Worm (Caenorhabditis elegans): ENCODE measurements around the gene T23F4.2.

The T23F4.2 gene

ce11 chrII:1127676-1128075 lies 35.7 kb upstream of the T23F4.2 start, which contains the start of gene taf-6.1:
Gene taf-6.1, plus strand, starts transcription at chrII:1127976.
- no peak for TF ChIP-seq skn-1 (tag; optimal IDR thresholded peaks at IDR 0.05)
- no peak for TF ChIP-seq fkh-2 (tag; optimal IDR thresholded peaks at IDR 0.05)
- TF ChIP-seq zag-1 (tag; optimal IDR thresholded peaks at IDR 0.05), result no peak
- TF ChIP-seq ceh-9 (tag; optimal IDR thresholded peaks at IDR 0.05), result no peak

ce11 chrII:1130241-1130640 lies 33.1 kb upstream of the T23F4.2 start:
- TF ChIP-seq skn-1 (tag; optimal IDR thresholded peaks at IDR 0.05), result no peak
- TF ChIP-seq jun-1 (tag; optimal IDR thresholded peaks at IDR 0.05), result no peak
- no peak for TF ChIP-seq tbx-2 (tag; optimal IDR thresholded peaks at IDR 0.05)
- TF ChIP-seq unc-62 (GFP tag; optimal IDR thresholded peaks at IDR 0.05), result no peak
- no peak for TF ChIP-seq fos-1 (tag; optimal IDR thresholded peaks at IDR 0.05)
- no peak for TF ChIP-seq ceh-28 (tag; optimal IDR thresholded peaks at IDR 0.05)
- no peak for TF ChIP-seq nhr-43 (tag; optimal IDR thresholded peaks at IDR 0.05; ENCODE audit: poor library complexity, severe bottlenecking)
- no peak for TF ChIP-seq ceh-9 (tag; optimal IDR thresholded peaks at IDR 0.05)
- no peak for TF ChIP-seq sea-2 (GFP tag; optimal IDR thresholded peaks at IDR 0.05)
- TF ChIP-seq aly-2 (tag; optimal IDR thresholded peaks at IDR 0.05), result no peak
- TF ChIP-seq nhr-28 (tag; optimal IDR thresholded peaks at IDR 0.05), result no peak
- no peak for TF ChIP-seq ama-1 (optimal IDR thresholded peaks at IDR 0.05)
- TF ChIP-seq nhr-77 (tag; optimal IDR thresholded peaks at IDR 0.05), result no peak
- no peak for TF ChIP-seq pha-4 (tag; optimal IDR thresholded peaks at IDR 0.05)
- TF ChIP-seq hmg-11 (tag; optimal IDR thresholded peaks at IDR 0.05), result no peak
- TF ChIP-seq nhr-67 (tag; optimal IDR thresholded peaks at IDR 0.05), result no peak

- no peak for TF ChIP-seq snpc-4 (tag; optimal IDR thresholded peaks at IDR 0.05)
- TF ChIP-seq nhr-28 (tag; optimal IDR thresholded peaks at IDR 0.05), result no peak
- TF ChIP-seq lin-15B (tag; optimal IDR thresholded peaks at IDR 0.05), result no peak
- no peak for TF ChIP-seq ama-1 (optimal IDR thresholded peaks at IDR 0.05)
- no peak for TF ChIP-seq nhr-11 (tag; optimal IDR thresholded peaks at IDR 0.05)
- TF ChIP-seq tbx-2 (tag; optimal IDR thresholded peaks at IDR 0.05), result no peak
- TF ChIP-seq nhr-43 (tag; optimal IDR thresholded peaks at IDR 0.05; ENCODE audit: poor library complexity, severe bottlenecking), result no peak
- no peak for TF ChIP-seq pha-4 (tag; optimal IDR thresholded peaks at IDR 0.05)
Observed at ce11 chrII:1131367-1131766, 32.0 kb upstream of the T23F4.2 start.

- no peak for TF ChIP-seq jun-1 (tag; optimal IDR thresholded peaks at IDR 0.05)
Observed at ce11 chrII:1131821-1132220, 31.6 kb upstream of the T23F4.2 start.

- TF ChIP-seq nhr-25 (tag; optimal IDR thresholded peaks at IDR 0.05) (no peak), sea-2 (GFP tag; optimal IDR thresholded peaks at IDR 0.05) (no peak), nhr-28 (tag; optimal IDR thresholded peaks at IDR 0.05) (no peak), fkh-10 (GFP tag; optimal IDR thresholded peaks at IDR 0.05) (no peak), nhr-237 (tag; optimal IDR thresholded peaks at IDR 0.05) (no peak), ztf-11 (tag; optimal IDR thresholded peaks at IDR 0.05) (no peak), ama-1 (optimal IDR thresholded peaks at IDR 0.05) (no peak), daf-12 (tag; optimal IDR thresholded peaks at IDR 0.05) (no peak), nhr-76 (tag; optimal IDR thresholded peaks at IDR 0.05) (no peak), snpc-4 (tag; optimal IDR thresholded peaks at IDR 0.05) (no peak)
Observed at ce11 chrII:1132750-1133149, 30.6 kb upstream of the T23F4.2 start.

DNA sequence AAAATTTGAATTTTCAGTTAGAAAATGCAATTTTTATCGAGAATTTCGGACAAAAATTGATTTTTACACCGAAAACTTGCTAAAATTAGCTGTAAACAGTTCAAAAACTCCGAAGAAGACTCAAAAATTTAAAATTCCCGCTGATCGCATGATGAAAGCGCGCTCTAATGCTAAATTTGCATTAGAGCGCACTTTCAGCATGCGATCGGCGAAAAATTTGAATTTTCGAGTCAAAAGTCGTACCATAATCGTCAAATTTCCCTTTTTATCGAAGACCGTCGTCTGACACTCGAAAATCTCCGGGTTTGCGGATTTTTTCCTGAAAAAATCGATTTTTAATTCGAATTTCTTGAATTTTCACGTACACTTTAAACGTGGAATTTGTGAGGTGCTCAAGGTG lies 30.1 kb upstream of the T23F4.2 start:
- no peak for TF ChIP-seq ceh-82 (tag; optimal IDR thresholded peaks at IDR 0.05)
- no peak for TF ChIP-seq nhr-43 (tag; optimal IDR thresholded peaks at IDR 0.05; ENCODE audit: poor library complexity, severe bottlenecking)
- no peak for TF ChIP-seq nhr-77 (tag; optimal IDR thresholded peaks at IDR 0.05)
- TF ChIP-seq aly-2 (tag; optimal IDR thresholded peaks at IDR 0.05), result no peak
- no peak for TF ChIP-seq nhr-28 (tag; optimal IDR thresholded peaks at IDR 0.05)
- TF ChIP-seq nhr-237 (tag; optimal IDR thresholded peaks at IDR 0.05), result no peak
- TF ChIP-seq nfya-1 (tag; optimal IDR thresholded peaks at IDR 0.05; ENCODE audit: insufficient read depth), result no peak
- no peak for TF ChIP-seq ama-1 (optimal IDR thresholded peaks at IDR 0.05)
- TF ChIP-seq hmg-11 (tag; optimal IDR thresholded peaks at IDR 0.05), result no peak
- TF ChIP-seq eor-1 (tag; optimal IDR thresholded peaks at IDR 0.05), result no peak
- no peak for TF ChIP-seq elt-1 (tag; optimal IDR thresholded peaks at IDR 0.05)
- no peak for TF ChIP-seq daf-12 (tag; optimal IDR thresholded peaks at IDR 0.05)

All from whole organism, L3 larva.